Fruit fly (Drosophila melanogaster): ENCODE data around the gene Hsc70-4.

Gene Hsc70-4

dm6 chr3R:15231635-15232138 lies 10.8 kb upstream of the Hsc70-4 start:
- no peak for TF ChIP-seq fd3F (GFP tag; optimal IDR thresholded peaks at IDR 0.05)
- peak; percentile 91 for TF ChIP-seq CG34376 (GFP tag; optimal IDR thresholded peaks at IDR 0.05)
- TF ChIP-seq lilli (GFP tag; optimal IDR thresholded peaks at IDR 0.05), result no peak
- TF ChIP-seq lab (GFP tag; optimal IDR thresholded peaks at IDR 0.05), result no peak
- peak; percentile 53 for TF ChIP-seq CG13296 (GFP tag; optimal IDR thresholded peaks at IDR 0.05)
- TF ChIP-seq exex (tag; optimal IDR thresholded peaks at IDR 0.05), result peak; percentile 99
- peak; percentile 81 for TF ChIP-seq mirr (GFP tag; optimal IDR thresholded peaks at IDR 0.05)
- peak; percentile 7 for TF ChIP-seq gro (GFP tag; optimal IDR thresholded peaks at IDR 0.05)
- TF ChIP-seq sug (tag; optimal IDR thresholded peaks at IDR 0.05), result peak; percentile 100
- no peak for TF ChIP-seq CG2120 (GFP tag; optimal IDR thresholded peaks at IDR 0.05)
- peak; percentile 1 for TF ChIP-seq salm (tag; optimal IDR thresholded peaks at IDR 0.05)
- TF ChIP-seq Adf1 (GFP tag; IDR thresholded peaks at IDR 0.05), result no peak
- no peak for TF ChIP-seq Dp (GFP tag; optimal IDR thresholded peaks at IDR 0.05)
- TF ChIP-seq cwo (GFP tag; optimal IDR thresholded peaks at IDR 0.05), result peak; percentile 1
- peak; percentile 3 for TF ChIP-seq CG15514 (GFP tag; optimal IDR thresholded peaks at IDR 0.05)
- TF ChIP-seq grn (GFP tag; optimal IDR thresholded peaks at IDR 0.05), result peak; percentile 42
- peak; percentile 12 for TF ChIP-seq CG3281 (GFP tag; optimal IDR thresholded peaks at IDR 0.05)
- TF ChIP-seq GATAe (GFP tag; conservative IDR thresholded peaks at IDR 0.05), result peak; percentile 32
- TF ChIP-seq CG6854 (GFP tag; optimal IDR thresholded peaks at IDR 0.05), result peak; percentile 20
- peak; percentile 16 for TF ChIP-seq Asciz (GFP tag; optimal IDR thresholded peaks at IDR 0.05)
- peak; percentile 97 for TF ChIP-seq sd (tag; optimal IDR thresholded peaks at IDR 0.05)
- peak; percentile 34 for TF ChIP-seq zf30C (GFP tag; optimal IDR thresholded peaks at IDR 0.05)

DNA sequence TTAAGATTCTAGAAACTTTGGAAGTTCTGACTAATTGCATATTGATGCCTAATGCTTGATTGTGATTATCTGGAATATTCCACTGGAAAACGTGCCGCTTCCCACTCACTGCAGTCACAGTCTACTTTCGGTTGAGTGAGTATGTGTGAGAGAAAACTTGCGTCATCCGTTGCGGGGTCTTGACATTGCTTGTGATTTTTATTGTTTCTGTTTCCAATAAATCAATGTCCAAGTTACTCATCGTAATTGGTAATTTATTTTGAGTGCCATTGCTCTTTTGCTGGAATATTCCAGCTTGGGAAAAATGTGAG lies 514 bp downstream of the Hsc70-4 start:
- TF ChIP-seq CG17912 (GFP tag; optimal IDR thresholded peaks at IDR 0.05), result peak; percentile 64
- peak in 1 of 2 experiments; percentile 95 for TF ChIP-seq Pdp1 (GFP tag; optimal IDR thresholded peaks at IDR 0.05)
- no peak for TF ChIP-seq tll (GFP tag; optimal IDR thresholded peaks at IDR 0.05)
- TF ChIP-seq Fer2 (tag; optimal IDR thresholded peaks at IDR 0.05), result no peak
- no peak for TF ChIP-seq E2f2 (GFP tag; IDR thresholded peaks at IDR 0.05)
- peak; percentile 46 for TF ChIP-seq CG3995 (GFP tag; optimal IDR thresholded peaks at IDR 0.05)
- 0 out of 2 replicates have a peak, but pooled peaks have one; percentile 40 for TF ChIP-seq CG32532 (GFP tag; IDR thresholded peaks at IDR 0.05)
- TF ChIP-seq exex (tag; optimal IDR thresholded peaks at IDR 0.05), result peak; percentile 7
- no peak for TF ChIP-seq CG11398 (GFP tag; optimal IDR thresholded peaks at IDR 0.05)
- no peak for TF ChIP-seq kah (GFP tag; optimal IDR thresholded peaks at IDR 0.05)
- no peak for TF ChIP-seq BEAF-32 (GFP tag; optimal IDR thresholded peaks at IDR 0.05)
- TF ChIP-seq shn (GFP tag; optimal IDR thresholded peaks at IDR 0.05), result no peak
- peak; percentile 59; the same call in 1 of the 3 replicates for TF ChIP-seq z (GFP tag; IDR thresholded peaks at IDR 0.05)
- no peak for TF ChIP-seq CG13894 (tag; optimal IDR thresholded peaks at IDR 0.05)
- peak in 1 of 2 experiments; percentile 45 for TF ChIP-seq Hr78 (GFP tag; optimal IDR thresholded peaks at IDR 0.05)
- no peak for TF ChIP-seq seq (GFP tag; IDR thresholded peaks at IDR 0.05)
- no peak for TF ChIP-seq stc (GFP tag; IDR thresholded peaks at IDR 0.05)
- TF ChIP-seq sr (GFP tag; IDR thresholded peaks at IDR 0.05), result peak; percentile 70
- TF ChIP-seq CG12219 (GFP tag; optimal IDR thresholded peaks at IDR 0.05), result no peak
- TF ChIP-seq CG9437 (GFP tag; optimal IDR thresholded peaks at IDR 0.05), result no peak
- TF ChIP-seq dm (GFP tag; optimal IDR thresholded peaks at IDR 0.05), result no peak
- TF ChIP-seq ttk (GFP tag; IDR thresholded peaks at IDR 0.05), result no peak
